Worm (Caenorhabditis elegans): ENCODE measurements around the gene ifet-1.

Gene ifet-1

ce11 chrIII:4506140-4506539 lies 31.2 kb upstream of the ifet-1 start:
- TF ChIP-seq nhr-77 (tag; optimal IDR thresholded peaks at IDR 0.05) (no peak), gei-8 (GFP tag; optimal IDR thresholded peaks at IDR 0.05) (no peak), hlh-11 (tag; optimal IDR thresholded peaks at IDR 0.05) (peak; percentile 27), cey-2 (tag; optimal IDR thresholded peaks at IDR 0.05; ENCODE audit: borderline replicate concordance, insufficient read depth) (no peak), dmd-9 (GFP tag; IDR thresholded peaks at IDR 0.05) (no peak), R02D3.7 (tag; optimal IDR thresholded peaks at IDR 0.05) (no peak), egl-27 (tag; optimal IDR thresholded peaks at IDR 0.05) (no peak), madf-9 (GFP tag; conservative IDR thresholded peaks at IDR 0.05) (no peak), nhr-41 (GFP tag; IDR thresholded peaks at IDR 0.05) (no peak), nhr-6 (tag; optimal IDR thresholded peaks at IDR 0.05) (no peak), fkh-10 (GFP tag; optimal IDR thresholded peaks at IDR 0.05) (no peak), T20F7.1 (GFP tag; optimal IDR thresholded peaks at IDR 0.05) (peak; percentile 13), mdt-29 (GFP tag; IDR thresholded peaks at IDR 0.05) (no peak), ceh-62 (tag; optimal IDR thresholded peaks at IDR 0.05) (no peak), tra-1 (GFP tag; IDR thresholded peaks at IDR 0.05) (0 out of 2 replicates have a peak, but pooled peaks have one; percentile 18), ctbp-1 (GFP tag; IDR thresholded peaks at IDR 0.05) (no peak), daf-8 (GFP tag; IDR thresholded peaks at IDR 0.05) (no peak), F26F4.8 (GFP tag; conservative IDR thresholded peaks at IDR 0.05) (no peak), mdl-1 (tag; optimal IDR thresholded peaks at IDR 0.05) (no peak), set-16 (GFP tag; IDR thresholded peaks at IDR 0.05) (no peak), nhr-28 (tag; optimal IDR thresholded peaks at IDR 0.05) (peak; percentile 80), zip-2 (tag; optimal IDR thresholded peaks at IDR 0.05) (no peak), F37D6.2 (tag; optimal IDR thresholded peaks at IDR 0.05) (no peak), dmd-6 (GFP tag; IDR thresholded peaks at IDR 0.05) (peak; percentile 72), aly-2 (tag; optimal IDR thresholded peaks at IDR 0.05) (no peak), nhr-25 (tag; optimal IDR thresholded peaks at IDR 0.05; ENCODE audit: borderline replicate concordance, insufficient read depth) (no peak), php-3 (GFP tag; IDR thresholded peaks at IDR 0.05) (peak; percentile 90), pqm-1 (tag; optimal IDR thresholded peaks at IDR 0.05) (peak; percentile 96), daf-16 (GFP tag; optimal IDR thresholded peaks at IDR 0.05) (no peak), daf-16 (tag; optimal IDR thresholded peaks at IDR 0.05) (peak; percentile 49), saeg-2 (GFP tag; IDR thresholded peaks at IDR 0.05) (no peak), dve-1 (tag; optimal IDR thresholded peaks at IDR 0.05; ENCODE audit: insufficient read depth) (peak; percentile 41), skn-1 (tag; optimal IDR thresholded peaks at IDR 0.05) (no peak), ztf-7 (tag; optimal IDR thresholded peaks at IDR 0.05) (no peak), duxl-1 (tag; optimal IDR thresholded peaks at IDR 0.05; ENCODE audit: poor library complexity) (no peak), aha-1 (tag) (peak; percentile 82), vab-7 (GFP tag; IDR thresholded peaks at IDR 0.05) (no peak), ceh-44 (GFP tag; IDR thresholded peaks at IDR 0.05) (no peak)

- peak; percentile 53 for TF ChIP-seq hlh-30 (tag; optimal IDR thresholded peaks at IDR 0.05; ENCODE audit: insufficient read depth)
- TF ChIP-seq vab-7 (GFP tag; IDR thresholded peaks at IDR 0.05): peak; percentile 39; the same call in 1 of the 2 replicates
- no peak for TF ChIP-seq lim-7 (GFP tag; IDR thresholded peaks at IDR 0.05)
- peak in 1 of 2 experiments; percentile 3 for TF ChIP-seq hif-1 (tag; optimal IDR thresholded peaks at IDR 0.05)
- TF ChIP-seq lsy-2 (tag; optimal IDR thresholded peaks at IDR 0.05): peak in 1 of 2 experiments; percentile 53
- peak; percentile 66 for TF ChIP-seq fkh-10 (GFP tag; optimal IDR thresholded peaks at IDR 0.05)
- TF ChIP-seq mdl-1 (tag; optimal IDR thresholded peaks at IDR 0.05): peak in 1 of 2 experiments; percentile 1
- TF ChIP-seq ctbp-1 (GFP tag; IDR thresholded peaks at IDR 0.05): peak; percentile 48
- peak in 1 of 2 experiments; percentile 20 for TF ChIP-seq unc-62 (GFP tag; optimal IDR thresholded peaks at IDR 0.05 in 1 of 2)
- no peak for TF ChIP-seq unc-62 (tag; optimal IDR thresholded peaks at IDR 0.05)
- 0 out of 2 replicates have a peak, but pooled peaks have one; percentile 31 for TF ChIP-seq T26A8.4 (GFP tag; IDR thresholded peaks at IDR 0.05)
- no peak for TF ChIP-seq nhr-25 (tag; optimal IDR thresholded peaks at IDR 0.05; ENCODE audit: borderline replicate concordance, insufficient read depth)
- TF ChIP-seq egl-43 (GFP tag; IDR thresholded peaks at IDR 0.05): peak; percentile 66
- TF ChIP-seq mep-1 (tag; optimal IDR thresholded peaks at IDR 0.05): peak; percentile 33
- TF ChIP-seq hmg-1.1 (GFP tag; IDR thresholded peaks at IDR 0.05): peak; percentile 39; the same call in 1 of the 2 replicates
- no peak for TF ChIP-seq nhr-41 (GFP tag; IDR thresholded peaks at IDR 0.05)
Measured at ce11 chrIII:4505726-4506125, 30.8 kb upstream of the ifet-1 start.

Measured in whole organism, L4 larva.